Worm (Caenorhabditis elegans): ENCODE data around the gene srxa-15.

DNA sequence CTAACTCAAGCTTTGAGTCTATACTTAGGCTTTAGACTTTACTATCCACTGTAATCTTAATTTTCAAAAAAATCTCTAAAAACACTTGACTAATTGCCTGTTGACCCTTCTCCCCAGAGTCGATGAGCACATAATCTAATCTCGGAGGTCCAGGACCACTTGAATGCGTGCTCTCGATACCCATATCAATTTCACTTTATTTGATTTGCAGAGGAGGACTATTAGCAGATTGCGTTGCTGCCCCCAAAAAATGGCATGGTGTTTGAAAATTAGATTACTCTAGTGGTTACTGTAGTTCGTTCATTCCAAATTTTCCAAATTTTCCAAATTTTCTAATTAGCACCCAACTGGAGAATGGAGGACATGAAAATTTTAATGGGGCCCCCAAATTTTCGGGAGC, 3.5 kb downstream of the srxa-15 start:
- no peak for TF ChIP-seq nhr-6 (tag; optimal IDR thresholded peaks at IDR 0.05)
- TF ChIP-seq lsy-2 (tag; optimal IDR thresholded peaks at IDR 0.05): no peak

Measured in whole organism, L2 larva.